Worm (Caenorhabditis elegans): Measurements from ENCODE around the gene mrps-23.

- TF ChIP-seq flt-1 (GFP tag; IDR thresholded peaks at IDR 0.05) (no peak), T22C8.4 (GFP tag; IDR thresholded peaks at IDR 0.05) (no peak), ref-1 (GFP tag; conservative IDR thresholded peaks at IDR 0.05) (no peak), ztf-23 (GFP tag; IDR thresholded peaks at IDR 0.05) (no peak), med-1 (GFP tag; optimal IDR thresholded peaks at IDR 0.05; ENCODE audit: insufficient read depth) (no peak), ztf-29 (GFP tag; IDR thresholded peaks at IDR 0.05) (no peak)
Measured at ce11 chrIII:9516148-9516547, 7.3 kb downstream of the mrps-23 start, which contains the start of gene F55H2.7.

Data from whole organism, midembryonic.